Worm (Caenorhabditis elegans) whole organism, L3 larva: Measurements from ENCODE around the gene T16A1.5.

Experiments used
- aly-2 ChIP-seq: fragments of 150-350 bp; optimal IDR thresholded peaks from 2 replicates; lab custom pipeline; 2014; ENCODE audit warnings: missing biosample characterization, missing genetic modification characterization
- egl-27 ChIP-seq: sonication (generic microtip); optimal IDR thresholded peaks from 4 replicates; lab custom pipeline; 2017; ENCODE audit warnings: missing biosample characterization, missing genetic modification reagents, missing genetic modification characterization
- jun-1 ChIP-seq: fragments of 150-350 bp; optimal IDR thresholded peaks from 2 replicates; lab custom pipeline; 2014; ENCODE audit warnings: missing biosample characterization, missing genetic modification reagents, missing genetic modification characterization
- nhr-28 ChIP-seq: fragments of 150-350 bp; optimal IDR thresholded peaks from 2 replicates; lab custom pipeline; 2014; ENCODE audit warnings: missing biosample characterization, missing genetic modification characterization
- sea-2 ChIP-seq: fragments of 150-350 bp; sonication (generic microtip); optimal IDR thresholded peaks from 4 replicates; lab custom pipeline; 2014; ENCODE audit warnings: missing biosample characterization, missing genetic modification reagents, missing genetic modification characterization
- skn-1 ChIP-seq: fragments of 150-350 bp; optimal IDR thresholded peaks from 2 replicates; lab custom pipeline; 2014; ENCODE audit warnings: missing biosample characterization, missing genetic modification characterization
- snpc-4 ChIP-seq: fragments of 150-350 bp; optimal IDR thresholded peaks from 2 replicates; lab custom pipeline; 2014; ENCODE audit warnings: missing biosample characterization, missing genetic modification characterization
- unc-39 ChIP-seq: sonication (generic microtip); optimal IDR thresholded peaks from 4 replicates; lab custom pipeline; 2017; ENCODE audit warnings: missing biosample characterization, missing genetic modification characterization
- unc-62 ChIP-seq: fragments of 150-350 bp; sonication (generic microtip); optimal IDR thresholded peaks from 4 replicates; lab custom pipeline; 2014; ENCODE audit warnings: missing biosample characterization, missing genetic modification reagents, missing genetic modification characterization
- zag-1 ChIP-seq: fragments of 150-350 bp; optimal IDR thresholded peaks from 2 replicates; lab custom pipeline; 2014; ENCODE audit warnings: missing biosample characterization, missing genetic modification characterization
- ztf-11 ChIP-seq: fragments of 150-350 bp; optimal IDR thresholded peaks from 2 replicates; lab custom pipeline; 2014; ENCODE audit warnings: missing biosample characterization, missing genetic modification characterization

DNA sequence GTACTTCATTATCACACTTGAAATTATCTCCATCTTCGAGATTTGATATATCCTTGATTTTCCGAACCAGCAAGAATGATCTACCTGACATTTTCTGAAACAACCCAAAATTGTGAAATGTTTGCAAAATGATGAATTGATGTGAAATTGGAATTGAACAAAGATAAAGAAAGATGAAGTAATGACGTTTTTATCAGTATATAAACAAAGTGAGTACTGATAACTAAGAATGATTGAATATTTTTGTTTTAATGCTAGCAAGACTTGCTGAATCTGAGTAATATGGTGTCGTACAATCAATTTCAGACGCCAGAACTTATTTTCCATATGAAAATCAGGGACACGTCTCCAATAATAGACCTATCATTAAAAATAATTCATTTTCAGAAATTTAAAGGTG lies 38.5 kb upstream of the T16A1.5 start, which contains the start of gene math-37:
- TF ChIP-seq snpc-4 = no peak
- TF ChIP-seq aly-2 (tag; lab: Kevin White, UChicago) = no peak
- TF ChIP-seq nhr-28 = no peak
- no peak for TF ChIP-seq jun-1 (tag; lab: Kevin White, UChicago)
- no peak for TF ChIP-seq zag-1 (tag; lab: Kevin White, UChicago)
- TF ChIP-seq sea-2 (GFP tag; lab: Kevin White, UChicago) = no peak
- no peak for TF ChIP-seq skn-1 (tag; lab: Kevin White, UChicago)
- no peak for TF ChIP-seq egl-27 (tag; lab: Kevin White, UChicago)
- no peak for TF ChIP-seq ztf-11 (tag; lab: Kevin White, UChicago)
- TF ChIP-seq unc-39 (tag; lab: Kevin White, UChicago) = no peak
- TF ChIP-seq unc-62 (GFP tag; lab: Kevin White, UChicago) = no peak
